Fruit fly (Drosophila melanogaster): Measurements from ENCODE around the gene snf.

The snf gene

DNA sequence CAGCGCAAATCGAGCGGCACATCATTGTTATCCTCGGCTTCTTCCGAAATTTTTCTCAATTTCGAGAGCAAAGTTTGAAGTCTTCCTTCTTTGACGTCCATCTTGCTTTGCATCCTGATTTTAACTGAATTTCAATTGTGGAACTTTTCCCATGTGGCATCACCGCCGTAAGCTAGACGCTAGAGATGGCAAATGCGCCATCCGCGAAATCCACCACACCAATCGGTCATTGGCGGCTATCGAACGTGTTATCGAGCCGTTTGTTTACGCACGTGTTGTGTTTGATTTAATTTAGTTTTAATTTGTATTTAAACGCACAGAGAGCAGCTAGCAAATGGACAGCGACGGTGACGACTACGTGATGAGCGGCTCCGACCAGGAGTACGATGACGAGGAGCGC, 8.1 kb downstream of the snf start, which contains the start of the genes CG15930 and Sas10 (continued):
- TF ChIP-seq Lhr (GFP tag; optimal IDR thresholded peaks at IDR 0.05) = peak; percentile 44
- TF ChIP-seq her (GFP tag; optimal IDR thresholded peaks at IDR 0.05) = no peak
- TF ChIP-seq Hmr (GFP tag; optimal IDR thresholded peaks at IDR 0.05) = no peak
- TF ChIP-seq CG2712 (tag; optimal IDR thresholded peaks at IDR 0.05) = no peak
- no peak for TF ChIP-seq gsb-n (tag; optimal IDR thresholded peaks at IDR 0.05)
- no peak for TF ChIP-seq bsh (GFP tag; optimal IDR thresholded peaks at IDR 0.05)
- TF ChIP-seq Dip3 (GFP tag; optimal IDR thresholded peaks at IDR 0.05) = no peak
- TF ChIP-seq CG1233 (GFP tag; optimal IDR thresholded peaks at IDR 0.05) = no peak
- TF ChIP-seq CG14710 (tag; optimal IDR thresholded peaks at IDR 0.05) = peak; percentile 13
- no peak for TF ChIP-seq CG18476 (GFP tag; optimal IDR thresholded peaks at IDR 0.05)
- TF ChIP-seq Sry-β (GFP tag; optimal IDR thresholded peaks at IDR 0.05) = no peak
- no peak for TF ChIP-seq Fer3 (tag; optimal IDR thresholded peaks at IDR 0.05)
- no peak for TF ChIP-seq p53 (GFP tag; optimal IDR thresholded peaks at IDR 0.05)
- TF ChIP-seq Hsf (GFP tag; optimal IDR thresholded peaks at IDR 0.05) = no peak
- no peak for TF ChIP-seq bab2 (GFP tag; optimal IDR thresholded peaks at IDR 0.05)
- TF ChIP-seq CG3995 (GFP tag; optimal IDR thresholded peaks at IDR 0.05) = no peak
- no peak for TF ChIP-seq CG8388 (GFP tag; optimal IDR thresholded peaks at IDR 0.05)
- TF ChIP-seq cwo (GFP tag; optimal IDR thresholded peaks at IDR 0.05) = peak; percentile 16
- TF ChIP-seq CrebB (tag; optimal IDR thresholded peaks at IDR 0.05) = no peak
- no peak for TF ChIP-seq eyg (GFP tag; optimal IDR thresholded peaks at IDR 0.05)
- no peak for TF ChIP-seq mam (GFP tag; optimal IDR thresholded peaks at IDR 0.05)
- no peak for TF ChIP-seq zfh2 (GFP tag; optimal IDR thresholded peaks at IDR 0.05)
- no peak for TF ChIP-seq cas (GFP tag; IDR thresholded peaks at IDR 0.05)
- no peak for TF ChIP-seq pros (GFP tag; optimal IDR thresholded peaks at IDR 0.05)
- no peak for TF ChIP-seq CG33557 (GFP tag; optimal IDR thresholded peaks at IDR 0.05)
- no peak for TF ChIP-seq CG15601 (tag; optimal IDR thresholded peaks at IDR 0.05)
- TF ChIP-seq CG6854 (GFP tag; optimal IDR thresholded peaks at IDR 0.05) = no peak
- TF ChIP-seq NC2α (GFP tag; optimal IDR thresholded peaks at IDR 0.05) = no peak
- TF ChIP-seq lbe (GFP tag; optimal IDR thresholded peaks at IDR 0.05) = no peak
- no peak for TF ChIP-seq schlank (tag; optimal IDR thresholded peaks at IDR 0.05)
- TF ChIP-seq Dref (GFP tag; IDR thresholded peaks at IDR 0.05) = peak; percentile 72
- TF ChIP-seq stwl (tag; optimal IDR thresholded peaks at IDR 0.05) = peak; percentile 84
- TF ChIP-seq CG2129 (GFP tag; IDR thresholded peaks at IDR 0.05; ENCODE audit: partially characterized antibody) = no peak
- peak; percentile 27 for TF ChIP-seq trem (tag; optimal IDR thresholded peaks at IDR 0.05)
- TF ChIP-seq CG11085 (GFP tag; IDR thresholded peaks at IDR 0.05) = no peak
- no peak for TF ChIP-seq CG17359 (tag; optimal IDR thresholded peaks at IDR 0.05)
- TF ChIP-seq vnd (GFP tag; IDR thresholded peaks at IDR 0.05; ENCODE audit: partially characterized antibody) = no peak
- no peak for TF ChIP-seq Rx (GFP tag; IDR thresholded peaks at IDR 0.05)
- peak; percentile 49; the same call in 1 of the 2 replicates for TF ChIP-seq amos (GFP tag; IDR thresholded peaks at IDR 0.05; ENCODE audit: partially characterized antibody)
- no peak for TF ChIP-seq dmrt99B (tag; optimal IDR thresholded peaks at IDR 0.05)
- TF ChIP-seq Fer2 (tag; optimal IDR thresholded peaks at IDR 0.05) = no peak
- no peak for TF ChIP-seq abd-A (tag; optimal IDR thresholded peaks at IDR 0.05)
- TF ChIP-seq ara (GFP tag; IDR thresholded peaks at IDR 0.05) = no peak
- peak; percentile 58 for TF ChIP-seq Dp (GFP tag; optimal IDR thresholded peaks at IDR 0.05)
- no peak for TF ChIP-seq CG6654 (GFP tag; optimal IDR thresholded peaks at IDR 0.05)
- TF ChIP-seq ab (GFP tag; optimal IDR thresholded peaks at IDR 0.05) = no peak
- TF ChIP-seq Ets97D (GFP tag; optimal IDR thresholded peaks at IDR 0.05) = peak; percentile 64
- TF ChIP-seq D (optimal IDR thresholded peaks at IDR 0.05) = no peak
- TF ChIP-seq D (GFP tag; optimal IDR thresholded peaks at IDR 0.05) = no peak
- TF ChIP-seq CG6813 (GFP tag; optimal IDR thresholded peaks at IDR 0.05) = no peak
- no peak for TF ChIP-seq aop (GFP tag; IDR thresholded peaks at IDR 0.05)

Data from whole organism, embryonic.